Worm (Caenorhabditis elegans) whole organism, L3 larva: ENCODE measurements around the gene grp-1.

Experiments
- R02D3.7 ChIP-seq: fragments of 150-350 bp; optimal IDR thresholded peaks from 2 replicates; lab custom pipeline; 2014; ENCODE audit warnings: missing biosample characterization, missing genetic modification characterization
- ZK546.5 ChIP-seq: sonication (generic microtip); optimal IDR thresholded peaks from 2 replicates; lab custom pipeline; 2017; ENCODE audit warnings: missing biosample characterization, missing genetic modification characterization
- aly-2 ChIP-seq: fragments of 150-350 bp; optimal IDR thresholded peaks from 2 replicates; lab custom pipeline; 2014; ENCODE audit warnings: missing biosample characterization, missing genetic modification characterization
- ama-1 ChIP-seq: fragments of 150-350 bp; optimal IDR thresholded peaks from 2 replicates; lab custom pipeline; 2018
- ceh-16 ChIP-seq: sonication (generic microtip); optimal IDR thresholded peaks from 2 replicates; lab custom pipeline; 2017; ENCODE audit warnings: missing biosample characterization, missing genetic modification characterization
- ceh-28 ChIP-seq: fragments of 150-350 bp; optimal IDR thresholded peaks from 2 replicates; lab custom pipeline; 2014; ENCODE audit warnings: missing biosample characterization, missing genetic modification reagents, missing genetic modification characterization
- ceh-82 ChIP-seq: fragments of 150-350 bp; optimal IDR thresholded peaks from 2 replicates; lab custom pipeline; 2014; ENCODE audit warnings: missing biosample characterization, missing genetic modification characterization
- ceh-9 ChIP-seq: sonication (generic microtip); optimal IDR thresholded peaks from 2 replicates; lab custom pipeline; 2018; ENCODE audit warnings: missing biosample characterization, missing genetic modification characterization
- daf-12 ChIP-seq: fragments of 150-350 bp; optimal IDR thresholded peaks from 2 replicates; lab custom pipeline; 2014; ENCODE audit warnings: missing biosample characterization, missing genetic modification reagents, missing genetic modification characterization
- egl-27 ChIP-seq: sonication (generic microtip); optimal IDR thresholded peaks from 4 replicates; lab custom pipeline; 2017; ENCODE audit warnings: missing biosample characterization, missing genetic modification reagents, missing genetic modification characterization
- egl-5 ChIP-seq: fragments of 150-350 bp; optimal IDR thresholded peaks from 2 replicates; lab custom pipeline; 2017; ENCODE audit warnings: missing biosample characterization, missing genetic modification reagents, missing genetic modification characterization, inconsistent platforms
- elt-1 ChIP-seq: fragments of 150-350 bp; optimal IDR thresholded peaks from 2 replicates; lab custom pipeline; 2014; ENCODE audit warnings: missing biosample characterization, missing genetic modification characterization
- elt-2 ChIP-seq: sonication (generic microtip); optimal IDR thresholded peaks from 2 replicates; lab custom pipeline; 2016; ENCODE audit warnings: missing genetic modification reagents, mild to moderate bottlenecking, missing genetic modification characterization, missing compliant biosample characterization
- elt-3 ChIP-seq, 3 experiments: fragments of 150-350 bp in 1 of 3; sonication (generic microtip) in 2 of 3; optimal IDR thresholded peaks; 2 replicates in 2 of 3; 4 replicates in 1 of 3; lab custom pipeline; 2014 to 2017; ENCODE audit warnings: missing biosample characterization in 3 of 3, missing genetic modification characterization in 3 of 3
- eor-1 ChIP-seq, 2 experiments: fragments of 150-350 bp; optimal IDR thresholded peaks; 2 replicates each; lab custom pipeline; 2014 to 2018; ENCODE audit warnings: missing biosample characterization in 2 of 2, missing genetic modification characterization in 2 of 2
- fkh-10 ChIP-seq: sonication (generic microtip); optimal IDR thresholded peaks from 2 replicates; lab custom pipeline; 2017; ENCODE audit warnings: missing biosample characterization, missing genetic modification reagents, missing genetic modification characterization
- fkh-2 ChIP-seq: fragments of 150-350 bp; optimal IDR thresholded peaks from 2 replicates; lab custom pipeline; 2014; ENCODE audit warnings: missing biosample characterization, missing genetic modification reagents, missing genetic modification characterization
- fos-1 ChIP-seq: fragments of 150-350 bp; optimal IDR thresholded peaks from 2 replicates; lab custom pipeline; 2014; ENCODE audit warnings: missing biosample characterization, missing genetic modification characterization
- hmg-11 ChIP-seq: sonication (generic microtip); optimal IDR thresholded peaks from 2 replicates; lab custom pipeline; 2016; ENCODE audit warnings: missing genetic modification characterization, missing compliant biosample characterization
- jun-1 ChIP-seq: fragments of 150-350 bp; optimal IDR thresholded peaks from 2 replicates; lab custom pipeline; 2014; ENCODE audit warnings: missing biosample characterization, missing genetic modification reagents, missing genetic modification characterization
- lin-15B ChIP-seq: fragments of 150-350 bp; optimal IDR thresholded peaks from 2 replicates; lab custom pipeline; 2014; ENCODE audit warnings: missing biosample characterization, missing genetic modification characterization
- lin-39 ChIP-seq: fragments of 150-350 bp; optimal IDR thresholded peaks from 2 replicates; lab custom pipeline; 2018; ENCODE audit warnings: missing biosample characterization, missing genetic modification reagents, missing genetic modification characterization
- lsy-12 ChIP-seq: sonication (generic microtip); optimal IDR thresholded peaks from 2 replicates; lab custom pipeline; 2016; ENCODE audit warnings: mild to moderate bottlenecking, missing genetic modification characterization, missing compliant biosample characterization
- mdl-1 ChIP-seq: fragments of 150-350 bp; optimal IDR thresholded peaks from 2 replicates; lab custom pipeline; 2014; ENCODE audit warnings: missing biosample characterization, missing genetic modification characterization
- nfya-1 ChIP-seq: sonication (generic microtip); optimal IDR thresholded peaks from 2 replicates; lab custom pipeline; 2017; ENCODE audit warnings: missing genetic modification characterization, mild to moderate bottlenecking, missing compliant biosample characterization, antibody characterized with exemption, moderate library complexity; ENCODE audit not compliant: insufficient read depth
- nhr-11 ChIP-seq: fragments of 150-350 bp; optimal IDR thresholded peaks from 2 replicates; lab custom pipeline; 2014; ENCODE audit warnings: missing biosample characterization, missing genetic modification characterization
- nhr-12 ChIP-seq: fragments of 150-350 bp; optimal IDR thresholded peaks from 2 replicates; lab custom pipeline; 2014; ENCODE audit warnings: missing biosample characterization, missing genetic modification characterization
- nhr-23 ChIP-seq: fragments of 150-350 bp; optimal IDR thresholded peaks from 2 replicates; lab custom pipeline; 2014; ENCODE audit warnings: missing biosample characterization, missing genetic modification reagents, missing genetic modification characterization
- nhr-237 ChIP-seq: fragments of 150-350 bp; optimal IDR thresholded peaks from 2 replicates; lab custom pipeline; 2014; ENCODE audit warnings: missing biosample characterization, missing genetic modification characterization
- nhr-25 ChIP-seq: sonication (generic microtip); optimal IDR thresholded peaks from 2 replicates; lab custom pipeline; 2017; ENCODE audit warnings: missing biosample characterization, missing genetic modification characterization
- nhr-28 ChIP-seq: fragments of 150-350 bp; optimal IDR thresholded peaks from 2 replicates; lab custom pipeline; 2014; ENCODE audit warnings: missing biosample characterization, missing genetic modification characterization
- nhr-43 ChIP-seq: sonication (generic microtip); optimal IDR thresholded peaks from 2 replicates; lab custom pipeline; 2016; ENCODE audit warnings: mild to moderate bottlenecking, missing genetic modification characterization, missing compliant biosample characterization; ENCODE audit not compliant: poor library complexity, severe bottlenecking
- nhr-67 ChIP-seq: fragments of 150-350 bp; optimal IDR thresholded peaks from 2 replicates; lab custom pipeline; 2014; ENCODE audit warnings: missing biosample characterization, missing genetic modification characterization
- nhr-76 ChIP-seq: fragments of 150-350 bp; sonication (generic microtip); optimal IDR thresholded peaks from 5 replicates; lab custom pipeline; 2014; ENCODE audit warnings: missing biosample characterization, missing genetic modification characterization
- nhr-77 ChIP-seq: fragments of 150-350 bp; optimal IDR thresholded peaks from 2 replicates; lab custom pipeline; 2014; ENCODE audit warnings: missing biosample characterization, missing genetic modification characterization
- pha-4 ChIP-seq: fragments of 150-350 bp; optimal IDR thresholded peaks from 2 replicates; lab custom pipeline; 2014; ENCODE audit warnings: missing biosample characterization, missing genetic modification reagents, missing genetic modification characterization
- pqm-1 ChIP-seq: fragments of 150-350 bp; optimal IDR thresholded peaks from 2 replicates; lab custom pipeline; 2017; ENCODE audit warnings: missing biosample characterization, missing genetic modification characterization, inconsistent platforms
- sea-2 ChIP-seq: fragments of 150-350 bp; sonication (generic microtip); optimal IDR thresholded peaks from 4 replicates; lab custom pipeline; 2014; ENCODE audit warnings: missing biosample characterization, missing genetic modification reagents, missing genetic modification characterization
- skn-1 ChIP-seq: fragments of 150-350 bp; optimal IDR thresholded peaks from 2 replicates; lab custom pipeline; 2014; ENCODE audit warnings: missing biosample characterization, missing genetic modification characterization
- snpc-4 ChIP-seq: fragments of 150-350 bp; optimal IDR thresholded peaks from 2 replicates; lab custom pipeline; 2014; ENCODE audit warnings: missing biosample characterization, missing genetic modification characterization
- tbx-2 ChIP-seq: sonication (generic microtip); optimal IDR thresholded peaks from 2 replicates; lab custom pipeline; 2016; ENCODE audit warnings: mild to moderate bottlenecking, missing genetic modification characterization, missing compliant biosample characterization
- unc-39 ChIP-seq: sonication (generic microtip); optimal IDR thresholded peaks from 4 replicates; lab custom pipeline; 2017; ENCODE audit warnings: missing biosample characterization, missing genetic modification characterization
- unc-62 ChIP-seq: fragments of 150-350 bp; sonication (generic microtip); optimal IDR thresholded peaks from 4 replicates; lab custom pipeline; 2014; ENCODE audit warnings: missing biosample characterization, missing genetic modification reagents, missing genetic modification characterization
- zag-1 ChIP-seq: fragments of 150-350 bp; optimal IDR thresholded peaks from 2 replicates; lab custom pipeline; 2014; ENCODE audit warnings: missing biosample characterization, missing genetic modification characterization
- ztf-11 ChIP-seq: fragments of 150-350 bp; optimal IDR thresholded peaks from 2 replicates; lab custom pipeline; 2014; ENCODE audit warnings: missing biosample characterization, missing genetic modification characterization
- ztf-4 ChIP-seq: fragments of 150-350 bp; optimal IDR thresholded peaks from 2 replicates; lab custom pipeline; 2014; ENCODE audit warnings: missing biosample characterization, missing genetic modification characterization

The grp-1 gene

ce11 chrIII:8088235-8088634 is 2.7 kb downstream of the grp-1 start, which contains the start of gene vms-1:
Gene vms-1, plus strand, starts transcription at chrIII:8088535.
- TF ChIP-seq skn-1 (no peak), lsy-12 (tag; lab: Kevin White, UChicago) (no peak), fkh-10 (GFP tag; lab: Kevin White, UChicago) (no peak), ceh-28 (no peak), elt-3 (tag; optimal IDR thresholded peaks at IDR 0.05; lab: Kevin White, UChicago) (no peak), nhr-11 (tag; lab: Kevin White, UChicago) (no peak), ama-1 (lab: Kevin White, UChicago) (no peak), ceh-9 (tag; lab: Kevin White, UChicago) (no peak), aly-2 (tag; lab: Kevin White, UChicago) (no peak), unc-39 (no peak), mdl-1 (tag; lab: Kevin White, UChicago) (no peak), nhr-77 (no peak), nhr-76 (tag; lab: Kevin White, UChicago) (no peak)

DNA sequence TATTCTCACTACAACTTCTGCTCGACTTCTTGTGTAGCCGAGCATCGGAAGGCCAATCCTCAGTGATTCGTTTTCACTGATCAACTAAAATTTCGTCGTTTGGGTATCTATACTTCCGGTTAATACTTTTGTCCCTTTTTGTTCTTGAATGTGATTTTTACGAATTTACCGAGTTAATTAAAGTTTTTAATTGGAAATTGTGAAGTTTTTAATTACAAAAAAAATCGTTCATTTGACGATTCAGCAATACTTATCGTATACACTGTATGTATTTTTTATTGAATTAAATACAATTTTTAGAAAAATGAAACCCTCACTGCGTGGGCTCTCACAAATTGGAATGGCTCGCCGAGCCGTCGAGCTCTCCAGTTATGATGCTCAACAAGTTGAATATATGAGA is 5.9 kb downstream of the grp-1 start, which contains the start of gene idi-1:
Gene idi-1 (plus strand): TSS at position 301 of the 400 bp plus-strand sequence.
- TF ChIP-seq nhr-25, result no peak
- TF ChIP-seq snpc-4, result no peak
- no peak for TF ChIP-seq zag-1 (tag; lab: Kevin White, UChicago)
- no peak for TF ChIP-seq eor-1 (tag; optimal IDR thresholded peaks at IDR 0.05; lab: Kevin White, UChicago)
- TF ChIP-seq hmg-11 (tag; lab: Kevin White, UChicago), result no peak
- no peak for TF ChIP-seq nhr-77
- no peak for TF ChIP-seq skn-1
- TF ChIP-seq nhr-12, result no peak
- TF ChIP-seq elt-1 (tag; lab: Kevin White, UChicago), result no peak
- TF ChIP-seq nhr-43 (tag; lab: Kevin White, UChicago), result no peak
- no peak for TF ChIP-seq nhr-237 (tag; lab: Kevin White, UChicago)
- no peak for TF ChIP-seq unc-39
- TF ChIP-seq, all 47 proteins: peak for 0

DNA sequence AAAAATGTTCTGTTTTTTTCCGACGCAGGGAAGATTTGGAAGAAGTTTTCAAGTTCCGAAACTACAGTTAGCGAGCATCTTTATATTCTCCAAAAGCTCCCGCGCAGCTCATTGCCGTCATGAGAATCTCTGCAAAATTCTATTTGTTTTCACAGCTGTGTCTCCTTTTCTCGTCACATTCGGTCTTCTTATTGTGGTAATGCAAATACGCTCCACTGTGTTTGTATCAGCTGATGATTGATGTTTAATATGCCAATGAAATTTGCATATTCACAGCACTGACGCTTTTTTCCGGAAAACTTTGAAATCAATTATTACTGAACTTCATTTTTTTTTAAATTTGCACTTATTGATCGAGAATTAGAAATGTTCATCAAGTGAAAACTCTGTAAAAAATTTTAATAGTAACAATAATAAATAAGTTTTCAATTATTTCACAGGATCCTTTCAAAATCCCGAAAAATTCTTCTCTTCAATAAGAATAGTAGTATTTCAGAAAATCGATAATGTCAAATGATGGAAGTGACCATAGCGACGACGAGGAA is 7.6 kb downstream of the grp-1 start, which contains the start of gene K06H7.2:
Gene K06H7.2 (plus strand): TSS at position 495 of the 545 bp plus-strand sequence.
- no peak for TF ChIP-seq fkh-10 (GFP tag; lab: Kevin White, UChicago)
- no peak for TF ChIP-seq nhr-43 (tag; lab: Kevin White, UChicago)
- TF ChIP-seq unc-62 (GFP tag; lab: Kevin White, UChicago), result no peak
- TF ChIP-seq eor-1 (tag; optimal IDR thresholded peaks at IDR 0.05; lab: Kevin White, UChicago), result no peak
- TF ChIP-seq ceh-9 (tag; lab: Kevin White, UChicago), result no peak
- no peak for TF ChIP-seq ceh-28
- TF ChIP-seq sea-2 (GFP tag; lab: Kevin White, UChicago), result no peak
- TF ChIP-seq hmg-11 (tag; lab: Kevin White, UChicago), result peak; percentile 20
- TF ChIP-seq aly-2 (tag; lab: Kevin White, UChicago), result no peak
- peak; percentile 71 for TF ChIP-seq lin-39 (tag; lab: Kevin White, UChicago)
- TF ChIP-seq pqm-1 (tag; lab: Kevin White, UChicago), result no peak
- peak; percentile 44 for TF ChIP-seq skn-1
- TF ChIP-seq ztf-4 (tag; lab: Kevin White, UChicago), result no peak
- no peak for TF ChIP-seq unc-39
- no peak for TF ChIP-seq ama-1 (lab: Kevin White, UChicago)
- peak; percentile 69 for TF ChIP-seq nfya-1 (tag; lab: Kevin White, UChicago)
- no peak for TF ChIP-seq nhr-67 (tag; lab: Kevin White, UChicago)
- no peak for TF ChIP-seq nhr-11 (tag; lab: Kevin White, UChicago)
- no peak for TF ChIP-seq fkh-2
- TF ChIP-seq lin-15B (tag; lab: Kevin White, UChicago), result peak; percentile 87
- no peak for TF ChIP-seq ztf-11 (tag; lab: Kevin White, UChicago)
- TF ChIP-seq pha-4 (tag; lab: Kevin White, UChicago), result peak; percentile 83
- no peak for TF ChIP-seq lsy-12 (tag; lab: Kevin White, UChicago)
- TF ChIP-seq fos-1, result no peak
- no peak for TF ChIP-seq mdl-1 (tag; lab: Kevin White, UChicago)
- no peak for TF ChIP-seq nhr-76 (tag; lab: Kevin White, UChicago)
- no peak for TF ChIP-seq zag-1 (tag; lab: Kevin White, UChicago)
- no peak for TF ChIP-seq ZK546.5 (tag; lab: Kevin White, UChicago)
- TF ChIP-seq elt-1 (tag; lab: Kevin White, UChicago), result no peak
- TF ChIP-seq ceh-82 (tag; lab: Kevin White, UChicago), result no peak
- TF ChIP-seq nhr-237 (tag; lab: Kevin White, UChicago), result no peak
- TF ChIP-seq egl-27 (tag; lab: Kevin White, UChicago), result no peak
- TF ChIP-seq jun-1 (tag; lab: Kevin White, UChicago), result no peak
- TF ChIP-seq egl-5, result peak; percentile 87
- TF ChIP-seq snpc-4, result peak; percentile 68
- TF ChIP-seq nhr-28 (tag; lab: Kevin White, UChicago), result no peak
- no peak for TF ChIP-seq tbx-2 (tag; lab: Kevin White, UChicago)
- TF ChIP-seq elt-2 (tag; lab: Kevin White, UChicago), result peak; percentile 25
- TF ChIP-seq nhr-25, result peak; percentile 23
- peak; percentile 37 for TF ChIP-seq nhr-23 (tag; lab: Kevin White, UChicago)
- TF ChIP-seq nhr-77, result no peak
- TF ChIP-seq daf-12 (tag; lab: Kevin White, UChicago), result no peak
- no peak for TF ChIP-seq ceh-16
- TF ChIP-seq R02D3.7, result no peak
- TF ChIP-seq nhr-12, result no peak
